Worm (Caenorhabditis elegans): ENCODE data around the gene B0432.14.

B0432.14 gene

ce11 chrII:288705-289205, 24.6 kb downstream of the B0432.14 start, which contains the start of gene mrpl-41:
TSS of gene mrpl-41 (plus strand) at chrII:288939.
- TF ChIP-seq flt-1 (GFP tag; IDR thresholded peaks at IDR 0.05) = no peak
- no peak for TF ChIP-seq cog-1 (tag; optimal IDR thresholded peaks at IDR 0.05)
- TF ChIP-seq ztf-29 (GFP tag; IDR thresholded peaks at IDR 0.05) = no peak
- no peak for TF ChIP-seq tab-1 (GFP tag; IDR thresholded peaks at IDR 0.05)
- TF ChIP-seq ztf-23 (GFP tag; IDR thresholded peaks at IDR 0.05) = no peak
- no peak for TF ChIP-seq med-1 (GFP tag; optimal IDR thresholded peaks at IDR 0.05; ENCODE audit: insufficient read depth)
- TF ChIP-seq T22C8.4 (GFP tag; IDR thresholded peaks at IDR 0.05) = no peak
- TF ChIP-seq klf-2 (GFP tag; conservative IDR thresholded peaks at IDR 0.05) = no peak
- no peak for TF ChIP-seq ref-1 (GFP tag; conservative IDR thresholded peaks at IDR 0.05)

- TF ChIP-seq flt-1 (GFP tag; IDR thresholded peaks at IDR 0.05) (no peak), ztf-23 (GFP tag; IDR thresholded peaks at IDR 0.05) (no peak), cog-1 (tag; optimal IDR thresholded peaks at IDR 0.05) (no peak), med-1 (GFP tag; optimal IDR thresholded peaks at IDR 0.05; ENCODE audit: insufficient read depth) (no peak), T22C8.4 (GFP tag; IDR thresholded peaks at IDR 0.05) (no peak), tab-1 (GFP tag; IDR thresholded peaks at IDR 0.05) (no peak), ztf-29 (GFP tag; IDR thresholded peaks at IDR 0.05) (no peak), klf-2 (GFP tag; conservative IDR thresholded peaks at IDR 0.05) (no peak), ref-1 (GFP tag; conservative IDR thresholded peaks at IDR 0.05) (no peak)
These were observed 26.1 kb downstream of the B0432.14 start, which contains the start of gene djr-1.1 for ce11 chrII:290282-290681. TSS of gene djr-1.1 (plus strand) at chrII:290582.

- TF ChIP-seq klf-2 (GFP tag; conservative IDR thresholded peaks at IDR 0.05) = no peak
- no peak for TF ChIP-seq ref-1 (GFP tag; conservative IDR thresholded peaks at IDR 0.05)
- TF ChIP-seq cog-1 (tag; optimal IDR thresholded peaks at IDR 0.05) = no peak
- no peak for TF ChIP-seq med-1 (GFP tag; optimal IDR thresholded peaks at IDR 0.05; ENCODE audit: insufficient read depth)
- TF ChIP-seq flt-1 (GFP tag; IDR thresholded peaks at IDR 0.05) = no peak
These were observed 30.5 kb downstream of the B0432.14 start, which contains the start of gene B0432.11 for ce11 chrII:294606-295005. TSS of gene B0432.11 (minus strand) at chrII:294706.

- TF ChIP-seq T22C8.4 (GFP tag; IDR thresholded peaks at IDR 0.05) (no peak), ref-1 (GFP tag; conservative IDR thresholded peaks at IDR 0.05) (no peak), klf-2 (GFP tag; conservative IDR thresholded peaks at IDR 0.05) (no peak), med-1 (GFP tag; optimal IDR thresholded peaks at IDR 0.05; ENCODE audit: insufficient read depth) (no peak)
These were observed 32.8 kb downstream of the B0432.14 start, which contains the start of the genes clec-117 and B0432.1 for ce11 chrII:296911-297440. TSS of gene clec-117 (minus strand) at chrII:297011. TSS of gene B0432.1 (plus strand) at chrII:297390.

- TF ChIP-seq ref-1 (GFP tag; conservative IDR thresholded peaks at IDR 0.05) = no peak
- TF ChIP-seq cog-1 (tag; optimal IDR thresholded peaks at IDR 0.05) = no peak
- TF ChIP-seq tab-1 (GFP tag; IDR thresholded peaks at IDR 0.05) = no peak
- no peak for TF ChIP-seq ztf-29 (GFP tag; IDR thresholded peaks at IDR 0.05)
- no peak for TF ChIP-seq ztf-23 (GFP tag; IDR thresholded peaks at IDR 0.05)
- TF ChIP-seq flt-1 (GFP tag; IDR thresholded peaks at IDR 0.05) = no peak
- no peak for TF ChIP-seq klf-2 (GFP tag; conservative IDR thresholded peaks at IDR 0.05)
- no peak for TF ChIP-seq med-1 (GFP tag; optimal IDR thresholded peaks at IDR 0.05; ENCODE audit: insufficient read depth)
- no peak for TF ChIP-seq T22C8.4 (GFP tag; IDR thresholded peaks at IDR 0.05)
These were observed 35.5 kb downstream of the B0432.14 start, which contains the start of gene K01A2.6 for ce11 chrII:299684-300083. TSS of gene K01A2.6 (plus strand) at chrII:299984.

- TF ChIP-seq cog-1 (tag; optimal IDR thresholded peaks at IDR 0.05) (peak; percentile 22), ztf-29 (GFP tag; IDR thresholded peaks at IDR 0.05) (no peak), T22C8.4 (GFP tag; IDR thresholded peaks at IDR 0.05) (no peak)
These were observed 37.0 kb downstream of the B0432.14 start, which contains the start of gene K01A2.5 for ce11 chrII:300977-301772. TSS of gene K01A2.5 (plus strand) at chrII:301273.

- TF ChIP-seq cog-1 (tag; optimal IDR thresholded peaks at IDR 0.05) = no peak
- TF ChIP-seq med-1 (GFP tag; optimal IDR thresholded peaks at IDR 0.05; ENCODE audit: insufficient read depth) = no peak
- no peak for TF ChIP-seq klf-2 (GFP tag; conservative IDR thresholded peaks at IDR 0.05)
- no peak for TF ChIP-seq flt-1 (GFP tag; IDR thresholded peaks at IDR 0.05)
- no peak for TF ChIP-seq ref-1 (GFP tag; conservative IDR thresholded peaks at IDR 0.05)
- no peak for TF ChIP-seq ztf-23 (GFP tag; IDR thresholded peaks at IDR 0.05)
- no peak for TF ChIP-seq T22C8.4 (GFP tag; IDR thresholded peaks at IDR 0.05)
- no peak for TF ChIP-seq tab-1 (GFP tag; IDR thresholded peaks at IDR 0.05)
- TF ChIP-seq ztf-29 (GFP tag; IDR thresholded peaks at IDR 0.05) = no peak
These were observed 40.0 kb downstream of the B0432.14 start for ce11 chrII:303927-304711.

ce11 chrII:305645-306044, 41.5 kb downstream of the B0432.14 start, which contains the start of gene col-69:
TSS of gene col-69 (minus strand) at chrII:305745.
- TF ChIP-seq tab-1 (GFP tag; IDR thresholded peaks at IDR 0.05) = no peak
- TF ChIP-seq T22C8.4 (GFP tag; IDR thresholded peaks at IDR 0.05) = no peak
- TF ChIP-seq flt-1 (GFP tag; IDR thresholded peaks at IDR 0.05) = no peak
- TF ChIP-seq ref-1 (GFP tag; conservative IDR thresholded peaks at IDR 0.05) = no peak
- TF ChIP-seq klf-2 (GFP tag; conservative IDR thresholded peaks at IDR 0.05) = no peak
- no peak for TF ChIP-seq ztf-23 (GFP tag; IDR thresholded peaks at IDR 0.05)
- TF ChIP-seq ztf-29 (GFP tag; IDR thresholded peaks at IDR 0.05) = no peak
- TF ChIP-seq cog-1 (tag; optimal IDR thresholded peaks at IDR 0.05) = no peak
- TF ChIP-seq med-1 (GFP tag; optimal IDR thresholded peaks at IDR 0.05; ENCODE audit: insufficient read depth) = no peak

ce11 chrII:307154-307553, 43.0 kb downstream of the B0432.14 start, which contains the start of gene K01A2.4:
TSS of gene K01A2.4 (plus strand) at chrII:307454.
- TF ChIP-seq cog-1 (tag; optimal IDR thresholded peaks at IDR 0.05) (no peak), ztf-23 (GFP tag; IDR thresholded peaks at IDR 0.05) (no peak), flt-1 (GFP tag; IDR thresholded peaks at IDR 0.05) (no peak), ref-1 (GFP tag; conservative IDR thresholded peaks at IDR 0.05) (no peak)
